Fruit fly (Drosophila melanogaster) whole organism, adult: ENCODE results near the gene CG7781.

Experiments used
- CG11617 ChIP-seq: fragments of 200-800 bp; sonication (Bioruptor generic); optimal IDR thresholded peaks from 2 replicates; lab custom pipeline; 2017; ENCODE audit warnings: mild to moderate bottlenecking, missing biosample characterization, missing genetic modification reagents, missing genetic modification characterization
- CG12768 ChIP-seq: fragments of 200-800 bp; sonication (Bioruptor generic); optimal IDR thresholded peaks from 2 replicates; lab custom pipeline; 2017; ENCODE audit warnings: missing biosample characterization, missing genetic modification characterization, mild to moderate bottlenecking, moderate library complexity, missing genetic modification reagents
- CG14711 ChIP-seq: fragments of 200-800 bp; sonication (Bioruptor generic); optimal IDR thresholded peaks from 2 replicates; lab custom pipeline; 2018; ENCODE audit warnings: missing biosample characterization, mild to moderate bottlenecking, missing genetic modification characterization, moderate library complexity
- CG1620 ChIP-seq: fragments of 200-800 bp; sonication (Bioruptor generic); optimal IDR thresholded peaks from 2 replicates; lab custom pipeline; 2016; ENCODE audit warnings: missing biosample characterization, missing genetic modification characterization
- CG33017 ChIP-seq: fragments of 200-800 bp; sonication (Bioruptor generic); optimal IDR thresholded peaks from 2 replicates; lab custom pipeline; 2018; ENCODE audit warnings: missing biosample characterization, mild to moderate bottlenecking, missing genetic modification characterization, moderate library complexity
- CG7045 ChIP-seq: fragments of 200-800 bp; sonication (Bioruptor generic); optimal IDR thresholded peaks from 2 replicates; lab custom pipeline; 2017; ENCODE audit warnings: missing biosample characterization, mild to moderate bottlenecking, missing genetic modification characterization
- CG7101 ChIP-seq: fragments of 200-800 bp; sonication (Bioruptor generic); optimal IDR thresholded peaks from 2 replicates; lab custom pipeline; 2018; ENCODE audit warnings: missing biosample characterization, mild to moderate bottlenecking, missing genetic modification characterization, moderate library complexity
- Crg-1 ChIP-seq: fragments of 200-800 bp; sonication (Bioruptor generic); optimal IDR thresholded peaks from 2 replicates; lab custom pipeline; 2016; ENCODE audit warnings: missing biosample characterization, missing genetic modification characterization
- Mnt ChIP-seq: fragments of 200-800 bp; sonication (Bioruptor generic); optimal IDR thresholded peaks from 2 replicates; lab custom pipeline; 2016; ENCODE audit warnings: missing biosample characterization, mild to moderate bottlenecking, missing genetic modification characterization
- bab1 ChIP-seq: fragments of 200-800 bp; sonication (Bioruptor generic); optimal IDR thresholded peaks from 3 replicates; lab custom pipeline; 2019; ENCODE audit warnings: missing biosample characterization, mild to moderate bottlenecking, missing genetic modification characterization, moderate library complexity
- kay ChIP-seq: fragments of 200-800 bp; sonication (Bioruptor generic); peaks from one replicate; lab custom pipeline; 2016; ENCODE audit warnings: missing biosample characterization, missing genetic modification characterization, borderline replicate concordance
- ovo ChIP-seq: fragments of 200-800 bp; sonication (Bioruptor generic); optimal IDR thresholded peaks from 2 replicates; lab custom pipeline; 2016; ENCODE audit warnings: missing biosample characterization, missing genetic modification characterization
- tj ChIP-seq: fragments of 200-800 bp; sonication (Bioruptor generic); optimal IDR thresholded peaks from 3 replicates; lab custom pipeline; 2017; ENCODE audit warnings: missing biosample characterization, mild to moderate bottlenecking, missing genetic modification characterization, moderate library complexity

DNA sequence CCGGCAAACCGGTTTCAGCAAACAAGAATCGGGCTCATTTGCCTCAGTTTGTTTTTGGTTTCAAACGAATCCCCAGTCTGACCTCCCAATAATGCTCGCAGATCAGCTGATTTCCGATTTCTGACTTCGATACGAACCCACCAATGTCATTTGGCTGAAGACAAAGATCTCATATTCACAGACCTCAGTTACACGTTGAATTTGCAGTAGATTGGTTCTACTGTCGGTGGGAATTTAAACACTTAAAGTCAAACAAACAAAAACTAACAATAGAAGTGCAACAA is 2.0 kb upstream of the CG7781 start, which contains the start of gene CG14275:
- TF ChIP-seq CG12768 (GFP tag; lab: Kevin White, UChicago): no peak
- TF ChIP-seq CG14711 (tag; lab: Kevin White, UChicago): no peak
- TF ChIP-seq bab1 (GFP tag; lab: Kevin White, UChicago): no peak
- TF ChIP-seq CG7045 (GFP tag; lab: Kevin White, UChicago): no peak
- no peak for TF ChIP-seq Mnt (GFP tag; lab: Kevin White, UChicago)
- TF ChIP-seq CG11617 (GFP tag; lab: Kevin White, UChicago): no peak
- no peak for TF ChIP-seq Crg-1 (GFP tag; lab: Kevin White, UChicago)
- no peak for TF ChIP-seq ovo (GFP tag; lab: Kevin White, UChicago)
- no peak for TF ChIP-seq tj (GFP tag; lab: Kevin White, UChicago)
- no peak for TF ChIP-seq kay (GFP tag; lab: Kevin White, UChicago)
- TF ChIP-seq CG7101: no peak
- no peak for TF ChIP-seq CG1620 (GFP tag; lab: Kevin White, UChicago)
- no peak for TF ChIP-seq CG33017 (tag; lab: Kevin White, UChicago)
